Fruit fly (Drosophila melanogaster) whole organism, pupa: ENCODE results near the gene ball.
A peak's percentile ranks its signal among the peaks of the same experiment; 100 is the strongest.

Experiments used
- CG10348 ChIP-seq: fragments of 200-800 bp; sonication (Bioruptor generic); IDR thresholded peaks from 2 replicates; pipeline ENCODE4 v1.3.6; 2022; ENCODE audit warnings: missing biosample characterization, missing genetic modification characterization
- CG12605 ChIP-seq: fragments of 200-800 bp; sonication (Bioruptor generic); IDR thresholded peaks from 2 replicates; pipeline ENCODE4 v1.3.6; 2022; ENCODE audit warnings: missing biosample characterization, missing genetic modification characterization
- CG13204 ChIP-seq: fragments of 200-800 bp; sonication (Bioruptor generic); optimal IDR thresholded peaks from 2 replicates; lab custom pipeline; 2018; ENCODE audit warnings: missing biosample characterization, mild to moderate bottlenecking, missing genetic modification characterization, moderate library complexity
- CG14655 ChIP-seq: fragments of 200-800 bp; sonication (Bioruptor generic); optimal IDR thresholded peaks from 3 replicates; lab custom pipeline; 2017; ENCODE audit warnings: mild to moderate bottlenecking, missing biosample characterization, missing genetic modification reagents, missing genetic modification characterization
- CG15710 ChIP-seq: fragments of 200-800 bp; sonication (Bioruptor generic); optimal IDR thresholded peaks from 2 replicates; lab custom pipeline; 2018; ENCODE audit warnings: missing biosample characterization, mild to moderate bottlenecking, missing genetic modification characterization, moderate library complexity
- CG17806 ChIP-seq: fragments of 200-800 bp; sonication (Bioruptor generic); optimal IDR thresholded peaks from 2 replicates; lab custom pipeline; 2018; ENCODE audit warnings: missing biosample characterization, mild to moderate bottlenecking, missing genetic modification characterization, moderate library complexity
- CG32121 ChIP-seq: fragments of 200-800 bp; sonication (Bioruptor generic); IDR thresholded peaks from 2 replicates; pipeline ENCODE4 v1.3.6; 2022; ENCODE audit warnings: missing biosample characterization, missing genetic modification characterization
- CG34367 ChIP-seq: fragments of 200-800 bp; sonication (Bioruptor generic); optimal IDR thresholded peaks from 2 replicates; lab custom pipeline; 2018; ENCODE audit warnings: missing biosample characterization, mild to moderate bottlenecking, missing genetic modification characterization
- CG4496 ChIP-seq: fragments of 200-800 bp; sonication (Bioruptor generic); IDR thresholded peaks from 3 replicates; pipeline ENCODE4 v1.3.6; 2022; ENCODE audit warnings: missing biosample characterization, missing genetic modification characterization
- CG8159 ChIP-seq: fragments of 200-800 bp; sonication (Bioruptor generic); optimal IDR thresholded peaks from 3 replicates; lab custom pipeline; 2018; ENCODE audit warnings: missing biosample characterization, mild to moderate bottlenecking, missing genetic modification characterization, moderate library complexity
- CG8301 ChIP-seq: fragments of 200-800 bp; sonication (Bioruptor generic); optimal IDR thresholded peaks from 2 replicates; lab custom pipeline; 2018; ENCODE audit warnings: missing biosample characterization, mild to moderate bottlenecking, missing genetic modification characterization
- CG9948 ChIP-seq: fragments of 200-800 bp; sonication (Bioruptor generic); optimal IDR thresholded peaks from 2 replicates; lab custom pipeline; 2018; ENCODE audit warnings: missing biosample characterization, mild to moderate bottlenecking, missing genetic modification characterization, moderate library complexity
- D1 ChIP-seq: fragments of 200-800 bp; sonication (Bioruptor generic); optimal IDR thresholded peaks from 2 replicates; lab custom pipeline; 2018; ENCODE audit warnings: missing biosample characterization, mild to moderate bottlenecking, missing genetic modification characterization, moderate library complexity
- EcR ChIP-seq: fragments of 200-800 bp; sonication (Bioruptor generic); optimal IDR thresholded peaks from 3 replicates; lab custom pipeline; 2019; ENCODE audit warnings: missing biosample characterization, missing genetic modification characterization, mild to moderate bottlenecking, moderate library complexity, missing genetic modification reagents
- Ets98B ChIP-seq: fragments of 200-800 bp; sonication (Bioruptor generic); IDR thresholded peaks from 2 replicates; pipeline ENCODE4 v1.3.6; 2022; ENCODE audit warnings: missing biosample characterization, missing genetic modification characterization
- Pif1A ChIP-seq: fragments of 200-800 bp; sonication (Bioruptor generic); optimal IDR thresholded peaks from 3 replicates; lab custom pipeline; 2016; ENCODE audit warnings: missing biosample characterization, missing genetic modification characterization
- Pif1B ChIP-seq: fragments of 200-800 bp; sonication (Bioruptor generic); optimal IDR thresholded peaks from 3 replicates; lab custom pipeline; 2016; ENCODE audit warnings: missing biosample characterization, missing genetic modification characterization
- Snoo ChIP-seq: fragments of 200-800 bp; sonication (Bioruptor generic); optimal IDR thresholded peaks from 3 replicates; lab custom pipeline; 2017; ENCODE audit warnings: missing biosample characterization, mild to moderate bottlenecking, missing genetic modification characterization, inconsistent platforms
- fd96Ca ChIP-seq: fragments of 200-800 bp; sonication (Bioruptor generic); IDR thresholded peaks from 3 replicates; pipeline ENCODE4 v1.3.6; 2022; ENCODE audit warnings: missing biosample characterization, missing genetic modification characterization
- gl ChIP-seq: fragments of 200-800 bp; sonication (Bioruptor generic); optimal IDR thresholded peaks from 2 replicates; lab custom pipeline; 2018; ENCODE audit warnings: missing biosample characterization, mild to moderate bottlenecking, missing genetic modification characterization
- rn ChIP-seq: fragments of 200-800 bp; sonication (Bioruptor generic); IDR thresholded peaks from 2 replicates; pipeline ENCODE4 v1.3.6; 2022; ENCODE audit warnings: missing biosample characterization, missing genetic modification characterization

ball gene

dm6 chr3R:26906034-26906433, 39.4 kb upstream of the ball start:
- TF ChIP-seq EcR = no peak
- TF ChIP-seq gl = no peak
- TF ChIP-seq rn = no peak

dm6 chr3R:26899982-26900381, 33.4 kb upstream of the ball start:
- TF ChIP-seq CG17806 (tag; lab: Kevin White, UChicago) = peak; percentile 42
- TF ChIP-seq CG14655 (GFP tag; lab: Kevin White, UChicago) = peak; percentile 48
- TF ChIP-seq CG34367 (tag; lab: Kevin White, UChicago) = peak; percentile 0
- TF ChIP-seq Snoo (tag; lab: Kevin White, UChicago) = no peak
- 0 out of 2 replicates have a peak, but pooled peaks have one; percentile 3 for TF ChIP-seq rn
- TF ChIP-seq CG13204 (GFP tag; lab: Kevin White, UChicago) = no peak
- peak; percentile 68 for TF ChIP-seq Ets98B (GFP tag; lab: Robert Waterston, UW)
- peak; percentile 36 for TF ChIP-seq CG15710 (tag; lab: Kevin White, UChicago)
- no peak for TF ChIP-seq EcR
- peak; percentile 37 for TF ChIP-seq CG8301 (tag; lab: Kevin White, UChicago)
- TF ChIP-seq Pif1A (GFP tag; lab: Kevin White, UChicago) = peak; percentile 58
- TF ChIP-seq CG9948 (tag; lab: Kevin White, UChicago) = peak; percentile 20
- 0 out of 2 replicates have a peak, but pooled peaks have one; percentile 36 for TF ChIP-seq CG12605 (GFP tag; lab: Robert Waterston, UW)
- TF ChIP-seq CG8159 (tag; lab: Kevin White, UChicago) = peak; percentile 47
- no peak for TF ChIP-seq fd96Ca (GFP tag; lab: Robert Waterston, UW)
- TF ChIP-seq CG4496 (GFP tag; lab: Robert Waterston, UW) = peak; percentile 73
- no peak for TF ChIP-seq D1 (tag; lab: Kevin White, UChicago)
- no peak for TF ChIP-seq CG10348
- TF ChIP-seq Pif1B (GFP tag; lab: Kevin White, UChicago) = peak; percentile 55
- TF ChIP-seq CG32121 (GFP tag; lab: Robert Waterston, UW) = 0 out of 2 replicates have a peak, but pooled peaks have one; percentile 48
- TF ChIP-seq gl = no peak

- no peak for TF ChIP-seq CG34367 (tag; lab: Kevin White, UChicago)
- TF ChIP-seq gl = no peak
- TF ChIP-seq Pif1B (GFP tag; lab: Kevin White, UChicago) = no peak
- no peak for TF ChIP-seq CG15710 (tag; lab: Kevin White, UChicago)
- no peak for TF ChIP-seq CG9948 (tag; lab: Kevin White, UChicago)
- TF ChIP-seq D1 (tag; lab: Kevin White, UChicago) = no peak
- no peak for TF ChIP-seq CG4496 (GFP tag; lab: Robert Waterston, UW)
- TF ChIP-seq CG13204 (GFP tag; lab: Kevin White, UChicago) = no peak
- no peak for TF ChIP-seq CG10348
- TF ChIP-seq CG17806 (tag; lab: Kevin White, UChicago) = no peak
- TF ChIP-seq Pif1A (GFP tag; lab: Kevin White, UChicago) = no peak
- no peak for TF ChIP-seq Ets98B (GFP tag; lab: Robert Waterston, UW)
- no peak for TF ChIP-seq CG12605 (GFP tag; lab: Robert Waterston, UW)
- no peak for TF ChIP-seq EcR
- TF ChIP-seq CG14655 (GFP tag; lab: Kevin White, UChicago) = no peak
Measured at dm6 chr3R:26897302-26897701, 30.7 kb upstream of the ball start.

dm6 chr3R:26896260-26896659, 29.7 kb upstream of the ball start:
- TF ChIP-seq CG17806 (tag; lab: Kevin White, UChicago) (no peak), rn (no peak), Pif1A (GFP tag; lab: Kevin White, UChicago) (no peak), CG8301 (tag; lab: Kevin White, UChicago) (no peak), CG8159 (tag; lab: Kevin White, UChicago) (no peak)

dm6 chr3R:26893621-26894316, 27.2 kb upstream of the ball start:
- TF ChIP-seq CG4496 (GFP tag; lab: Robert Waterston, UW) = no peak
- no peak for TF ChIP-seq CG32121 (GFP tag; lab: Robert Waterston, UW)
- TF ChIP-seq CG9948 (tag; lab: Kevin White, UChicago) = peak; percentile 42
- peak; percentile 13 for TF ChIP-seq CG34367 (tag; lab: Kevin White, UChicago)
- peak; percentile 52; the same call in 1 of the 3 replicates for TF ChIP-seq fd96Ca (GFP tag; lab: Robert Waterston, UW)
- peak; percentile 78 for TF ChIP-seq EcR
- TF ChIP-seq Pif1A (GFP tag; lab: Kevin White, UChicago) = peak; percentile 40
- TF ChIP-seq CG8301 (tag; lab: Kevin White, UChicago) = peak; percentile 80
- no peak for TF ChIP-seq CG10348
- TF ChIP-seq gl = no peak
- peak; percentile 25; the same call in 1 of the 2 replicates for TF ChIP-seq CG12605 (GFP tag; lab: Robert Waterston, UW)
- peak; percentile 43 for TF ChIP-seq CG8159 (tag; lab: Kevin White, UChicago)
- peak; percentile 82 for TF ChIP-seq CG14655 (GFP tag; lab: Kevin White, UChicago)
- TF ChIP-seq CG17806 (tag; lab: Kevin White, UChicago) = peak; percentile 38
- TF ChIP-seq Ets98B (GFP tag; lab: Robert Waterston, UW) = peak; percentile 30; the same call in 1 of the 2 replicates
- peak; percentile 29 for TF ChIP-seq CG15710 (tag; lab: Kevin White, UChicago)
- TF ChIP-seq CG13204 (GFP tag; lab: Kevin White, UChicago) = no peak
- TF ChIP-seq Pif1B (GFP tag; lab: Kevin White, UChicago) = no peak
- no peak for TF ChIP-seq rn
- TF ChIP-seq Snoo (tag; lab: Kevin White, UChicago) = peak; percentile 18
